Fruit fly (Drosophila melanogaster): ENCODE results near the gene mtgo.

DNA sequence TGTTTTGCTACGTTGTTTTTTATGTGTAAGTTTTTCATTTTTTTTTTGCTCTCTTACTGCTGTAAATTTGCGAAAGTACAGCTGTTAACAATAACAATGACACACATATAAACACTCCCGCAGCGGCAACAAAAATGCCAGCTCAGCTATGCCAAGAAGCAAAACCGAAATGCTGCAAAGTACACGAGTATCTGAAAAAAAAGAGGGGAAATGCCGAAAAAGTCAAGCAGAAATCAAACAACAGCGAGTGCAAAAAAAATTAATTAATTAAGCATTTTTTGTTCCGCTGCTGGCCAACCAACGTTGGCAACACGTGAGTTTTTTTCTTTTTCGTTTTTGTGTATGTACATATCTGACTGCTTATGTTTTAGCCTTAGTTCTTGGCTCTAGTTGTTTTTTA is 5.9 kb upstream of the mtgo start:
- TF ChIP-seq OdsH (GFP tag; optimal IDR thresholded peaks at IDR 0.05) = no peak
- no peak for TF ChIP-seq h (GFP tag; optimal IDR thresholded peaks at IDR 0.05)
- no peak for TF ChIP-seq pan (optimal IDR thresholded peaks at IDR 0.05)
- no peak for TF ChIP-seq Sp1 (GFP tag; optimal IDR thresholded peaks at IDR 0.05)
- TF ChIP-seq psq (GFP tag; optimal IDR thresholded peaks at IDR 0.05) = no peak
- TF ChIP-seq Hr83 (GFP tag; optimal IDR thresholded peaks at IDR 0.05; ENCODE audit: poor library complexity, severe bottlenecking) = no peak
- TF ChIP-seq Mio (GFP tag; optimal IDR thresholded peaks at IDR 0.05) = no peak
- no peak for TF ChIP-seq jim (GFP tag; optimal IDR thresholded peaks at IDR 0.05)

All from whole organism, wandering third instar larva.